Worm (Caenorhabditis elegans) whole organism, L3 larva: ENCODE results near the gene srj-55.

ENCODE experiments used
- R02D3.7 ChIP-seq: fragments of 150-350 bp; optimal IDR thresholded peaks from 2 replicates; lab custom pipeline; 2014; ENCODE audit warnings: missing biosample characterization, missing genetic modification characterization
- ama-1 ChIP-seq: fragments of 150-350 bp; optimal IDR thresholded peaks from 2 replicates; lab custom pipeline; 2018
- ceh-28 ChIP-seq: fragments of 150-350 bp; optimal IDR thresholded peaks from 2 replicates; lab custom pipeline; 2014; ENCODE audit warnings: missing biosample characterization, missing genetic modification reagents, missing genetic modification characterization
- egl-27 ChIP-seq: sonication (generic microtip); optimal IDR thresholded peaks from 4 replicates; lab custom pipeline; 2017; ENCODE audit warnings: missing biosample characterization, missing genetic modification reagents, missing genetic modification characterization
- fos-1 ChIP-seq: fragments of 150-350 bp; optimal IDR thresholded peaks from 2 replicates; lab custom pipeline; 2014; ENCODE audit warnings: missing biosample characterization, missing genetic modification characterization
- jun-1 ChIP-seq: fragments of 150-350 bp; optimal IDR thresholded peaks from 2 replicates; lab custom pipeline; 2014; ENCODE audit warnings: missing biosample characterization, missing genetic modification reagents, missing genetic modification characterization
- lin-15B ChIP-seq: fragments of 150-350 bp; optimal IDR thresholded peaks from 2 replicates; lab custom pipeline; 2014; ENCODE audit warnings: missing biosample characterization, missing genetic modification characterization
- mdl-1 ChIP-seq: fragments of 150-350 bp; optimal IDR thresholded peaks from 2 replicates; lab custom pipeline; 2014; ENCODE audit warnings: missing biosample characterization, missing genetic modification characterization
- nhr-11 ChIP-seq: fragments of 150-350 bp; optimal IDR thresholded peaks from 2 replicates; lab custom pipeline; 2014; ENCODE audit warnings: missing biosample characterization, missing genetic modification characterization
- nhr-77 ChIP-seq: fragments of 150-350 bp; optimal IDR thresholded peaks from 2 replicates; lab custom pipeline; 2014; ENCODE audit warnings: missing biosample characterization, missing genetic modification characterization
- pha-4 ChIP-seq: fragments of 150-350 bp; optimal IDR thresholded peaks from 2 replicates; lab custom pipeline; 2014; ENCODE audit warnings: missing biosample characterization, missing genetic modification reagents, missing genetic modification characterization
- skn-1 ChIP-seq: fragments of 150-350 bp; optimal IDR thresholded peaks from 2 replicates; lab custom pipeline; 2014; ENCODE audit warnings: missing biosample characterization, missing genetic modification characterization

DNA sequence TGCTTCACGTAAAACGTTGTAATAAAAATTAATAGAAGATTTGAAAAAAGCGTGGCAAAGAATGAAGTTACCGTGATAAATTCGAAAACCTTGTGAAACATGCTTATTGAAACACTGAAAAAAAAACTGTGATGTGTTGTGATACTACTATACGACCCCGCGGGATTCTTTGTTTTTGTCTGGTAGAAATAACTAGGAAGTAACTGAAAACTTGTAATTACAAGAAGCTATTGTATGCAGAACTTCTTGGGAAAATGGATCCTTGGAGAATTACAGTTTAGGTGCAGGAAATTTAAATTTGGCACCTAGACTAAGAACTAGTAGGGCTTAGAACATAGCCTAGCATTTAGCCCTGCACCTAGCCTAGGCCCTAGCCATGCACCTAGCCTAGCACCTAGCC lies 22.1 kb upstream of the srj-55 start, which contains the start of gene str-39:
- TF ChIP-seq nhr-77 = no peak
- TF ChIP-seq pha-4 = no peak
- TF ChIP-seq skn-1 (tag; lab: Kevin White, UChicago) = no peak
- no peak for TF ChIP-seq jun-1
- no peak for TF ChIP-seq egl-27 (tag; lab: Kevin White, UChicago)
- no peak for TF ChIP-seq R02D3.7 (tag; lab: Kevin White, UChicago)
- TF ChIP-seq lin-15B = no peak
- no peak for TF ChIP-seq mdl-1 (tag; lab: Kevin White, UChicago)
- no peak for TF ChIP-seq ceh-28
- TF ChIP-seq ama-1 (lab: Kevin White, UChicago) = no peak
- TF ChIP-seq fos-1 (tag; lab: Kevin White, UChicago) = no peak
- no peak for TF ChIP-seq nhr-11
